Worm (Caenorhabditis elegans) whole organism, early embryonic: ENCODE results near the gene F16G10.11.

Experiments used
- B0310.2 ChIP-seq: sonication (generic microtip); optimal IDR thresholded peaks from 2 replicates; lab custom pipeline; 2016; ENCODE audit warnings: mild to moderate bottlenecking, missing genetic modification characterization, missing compliant biosample characterization
- F13C5.2 ChIP-seq: sonication (generic microtip); optimal IDR thresholded peaks from 2 replicates; lab custom pipeline; 2017; ENCODE audit warnings: mild to moderate bottlenecking, missing genetic modification characterization, inconsistent platforms, missing compliant biosample characterization
- aly-1 ChIP-seq: sonication (generic microtip); optimal IDR thresholded peaks from 2 replicates; lab custom pipeline; 2016; ENCODE audit warnings: missing genetic modification characterization, missing compliant biosample characterization
- ama-1 ChIP-seq: fragments of 150-350 bp; optimal IDR thresholded peaks from 2 replicates; lab custom pipeline; 2014
- ceh-13 ChIP-seq: fragments of 200-800 bp; sonication (Bioruptor generic); optimal IDR thresholded peaks from 2 replicates; lab custom pipeline; 2018; ENCODE audit warnings: mild to moderate bottlenecking, missing genetic modification characterization, missing compliant biosample characterization
- ceh-36 ChIP-seq: sonication (generic microtip); optimal IDR thresholded peaks from 2 replicates; lab custom pipeline; 2016; ENCODE audit warnings: missing genetic modification characterization, inconsistent platforms, missing compliant biosample characterization
- ets-7 ChIP-seq: sonication (generic microtip); optimal IDR thresholded peaks from 2 replicates; lab custom pipeline; 2016; ENCODE audit warnings: missing genotype, missing genetic modification characterization, missing compliant biosample characterization
- flt-1 ChIP-seq: fragments of 200-800 bp; sonication (Bioruptor generic); IDR thresholded peaks from 2 replicates; pipeline ENCODE4 v1.3.6; 2022; ENCODE audit warnings: missing genetic modification characterization, missing compliant biosample characterization
- hmbx-1 ChIP-seq: sonication (generic microtip); optimal IDR thresholded peaks from 2 replicates; lab custom pipeline; 2016; ENCODE audit warnings: mild to moderate bottlenecking, missing genetic modification characterization, missing compliant biosample characterization
- hmg-4 ChIP-seq: fragments of 200-800 bp; sonication (Bioruptor generic); optimal IDR thresholded peaks from 2 replicates; lab custom pipeline; 2018; ENCODE audit warnings: mild to moderate bottlenecking, missing genetic modification characterization, missing compliant biosample characterization
- hnd-1 ChIP-seq: sonication (generic microtip); optimal IDR thresholded peaks from 2 replicates; lab custom pipeline; 2016; ENCODE audit warnings: missing genetic modification characterization, missing compliant biosample characterization
- pes-1 ChIP-seq: fragments of 200-800 bp; sonication (Bioruptor generic); IDR thresholded peaks from 2 replicates; pipeline ENCODE4 v1.3.6; 2022; ENCODE audit warnings: missing genetic modification reagents, missing genetic modification characterization, missing compliant biosample characterization
- scrt-1 ChIP-seq: fragments of 200-800 bp; sonication (Bioruptor generic); IDR thresholded peaks from 2 replicates; pipeline ENCODE4 v1.3.6; 2022; ENCODE audit warnings: missing genetic modification characterization, missing compliant biosample characterization
- sea-1 ChIP-seq: fragments of 200-800 bp; sonication (Bioruptor generic); conservative IDR thresholded peaks from 2 replicates; pipeline ENCODE4 v1.3.6; 2022; ENCODE audit warnings: missing genetic modification characterization, missing compliant biosample characterization
- tbx-11 ChIP-seq: fragments of 200-800 bp; sonication (Bioruptor generic); IDR thresholded peaks from 2 replicates; pipeline ENCODE4 v1.3.6; 2022; ENCODE audit warnings: missing genetic modification characterization, missing compliant biosample characterization
- tbx-37 ChIP-seq: fragments of 200-800 bp; sonication (Bioruptor generic); conservative IDR thresholded peaks from 2 replicates; pipeline ENCODE4 v1.3.6; 2022; ENCODE audit warnings: missing genetic modification reagents, missing genetic modification characterization, missing compliant biosample characterization
- tra-4 ChIP-seq: sonication (generic microtip); optimal IDR thresholded peaks from 2 replicates; lab custom pipeline; 2017; ENCODE audit warnings: missing genetic modification characterization, missing compliant biosample characterization

The F16G10.11 gene

ce11 chrII:2390884-2391283 is 2.8 kb downstream of the F16G10.11 start, which contains the start of gene F16G10.10:
Gene F16G10.10, minus strand, starts transcription at chrII:2390984.
- TF ChIP-seq sea-1 (GFP tag; lab: Robert Waterston, UW) (no peak), tra-4 (tag; lab: Kevin White, UChicago) (no peak), aly-1 (tag; lab: Kevin White, UChicago) (no peak)

ce11 chrII:2385495-2385894 is 8.2 kb downstream of the F16G10.11 start, which contains the start of gene F16G10.9:
Gene F16G10.9, minus strand, starts transcription at chrII:2385595.
- TF ChIP-seq tbx-11 (GFP tag; lab: Robert Waterston, UW) (no peak), tbx-37 (GFP tag; lab: Robert Waterston, UW) (no peak), hnd-1 (tag; lab: Kevin White, UChicago) (no peak), ets-7 (no peak), sea-1 (GFP tag; lab: Robert Waterston, UW) (no peak), scrt-1 (GFP tag; lab: Robert Waterston, UW) (no peak), tra-4 (tag; lab: Kevin White, UChicago) (no peak), hmg-4 (GFP tag; lab: Kevin White, UChicago) (no peak), ceh-13 (GFP tag; lab: Kevin White, UChicago) (no peak)

ce11 chrII:2383334-2383733 is 10.4 kb downstream of the F16G10.11 start, which contains the start of gene F16G10.8:
Gene F16G10.8, minus strand, starts transcription at chrII:2383434.
- no peak for TF ChIP-seq aly-1 (tag; lab: Kevin White, UChicago)
- no peak for TF ChIP-seq ceh-13 (GFP tag; lab: Kevin White, UChicago)
- TF ChIP-seq tbx-37 (GFP tag; lab: Robert Waterston, UW) = no peak
- no peak for TF ChIP-seq hmg-4 (GFP tag; lab: Kevin White, UChicago)
- no peak for TF ChIP-seq F13C5.2 (tag; lab: Kevin White, UChicago)

ce11 chrII:2380174-2380573 is 13.5 kb downstream of the F16G10.11 start, which contains the start of gene F16G10.7:
Gene F16G10.7, minus strand, starts transcription at chrII:2380274.
- TF ChIP-seq pes-1 (GFP tag; lab: Robert Waterston, UW) (no peak), flt-1 (GFP tag; lab: Robert Waterston, UW) (no peak), tbx-37 (GFP tag; lab: Robert Waterston, UW) (no peak), hnd-1 (tag; lab: Kevin White, UChicago) (no peak), B0310.2 (tag; lab: Kevin White, UChicago) (no peak), F13C5.2 (tag; lab: Kevin White, UChicago) (no peak), scrt-1 (GFP tag; lab: Robert Waterston, UW) (no peak), tbx-11 (GFP tag; lab: Robert Waterston, UW) (no peak), aly-1 (tag; lab: Kevin White, UChicago) (no peak), ama-1 (lab: Kevin White, UChicago) (no peak), tra-4 (tag; lab: Kevin White, UChicago) (no peak), hmg-4 (GFP tag; lab: Kevin White, UChicago) (no peak), ceh-13 (GFP tag; lab: Kevin White, UChicago) (no peak), ets-7 (no peak), hmbx-1 (tag; lab: Kevin White, UChicago) (no peak), ceh-36 (tag; lab: Kevin White, UChicago) (no peak)

- no peak for TF ChIP-seq aly-1 (tag; lab: Kevin White, UChicago)
- TF ChIP-seq pes-1 (GFP tag; lab: Robert Waterston, UW) = no peak
- TF ChIP-seq hmg-4 (GFP tag; lab: Kevin White, UChicago) = no peak
Observed at ce11 chrII:2379673-2380072, 14.0 kb downstream of the F16G10.11 start.

- no peak for TF ChIP-seq ceh-36 (tag; lab: Kevin White, UChicago)
- no peak for TF ChIP-seq aly-1 (tag; lab: Kevin White, UChicago)
- no peak for TF ChIP-seq ceh-13 (GFP tag; lab: Kevin White, UChicago)
- TF ChIP-seq F13C5.2 (tag; lab: Kevin White, UChicago) = no peak
- no peak for TF ChIP-seq hnd-1 (tag; lab: Kevin White, UChicago)
- no peak for TF ChIP-seq pes-1 (GFP tag; lab: Robert Waterston, UW)
- TF ChIP-seq B0310.2 (tag; lab: Kevin White, UChicago) = peak; percentile 43
Observed at ce11 chrII:2378465-2379009, 15.2 kb downstream of the F16G10.11 start.

- TF ChIP-seq tra-4 (tag; lab: Kevin White, UChicago) (no peak), hmg-4 (GFP tag; lab: Kevin White, UChicago) (no peak), B0310.2 (tag; lab: Kevin White, UChicago) (no peak), sea-1 (GFP tag; lab: Robert Waterston, UW) (no peak), pes-1 (GFP tag; lab: Robert Waterston, UW) (no peak), aly-1 (tag; lab: Kevin White, UChicago) (no peak), F13C5.2 (tag; lab: Kevin White, UChicago) (no peak), ceh-13 (GFP tag; lab: Kevin White, UChicago) (no peak), tbx-37 (GFP tag; lab: Robert Waterston, UW) (no peak), scrt-1 (GFP tag; lab: Robert Waterston, UW) (no peak), ets-7 (no peak), flt-1 (GFP tag; lab: Robert Waterston, UW) (no peak), hmbx-1 (tag; lab: Kevin White, UChicago) (no peak), hnd-1 (tag; lab: Kevin White, UChicago) (no peak), ama-1 (lab: Kevin White, UChicago) (no peak)
Observed at ce11 chrII:2377751-2378150, 16.0 kb downstream of the F16G10.11 start, which contains the start of gene F16G10.6. Gene F16G10.6, minus strand, starts transcription at chrII:2377851.
